Fruit fly (Drosophila melanogaster): Measurements from ENCODE around the gene CG7920.

CG7920 gene

DNA sequence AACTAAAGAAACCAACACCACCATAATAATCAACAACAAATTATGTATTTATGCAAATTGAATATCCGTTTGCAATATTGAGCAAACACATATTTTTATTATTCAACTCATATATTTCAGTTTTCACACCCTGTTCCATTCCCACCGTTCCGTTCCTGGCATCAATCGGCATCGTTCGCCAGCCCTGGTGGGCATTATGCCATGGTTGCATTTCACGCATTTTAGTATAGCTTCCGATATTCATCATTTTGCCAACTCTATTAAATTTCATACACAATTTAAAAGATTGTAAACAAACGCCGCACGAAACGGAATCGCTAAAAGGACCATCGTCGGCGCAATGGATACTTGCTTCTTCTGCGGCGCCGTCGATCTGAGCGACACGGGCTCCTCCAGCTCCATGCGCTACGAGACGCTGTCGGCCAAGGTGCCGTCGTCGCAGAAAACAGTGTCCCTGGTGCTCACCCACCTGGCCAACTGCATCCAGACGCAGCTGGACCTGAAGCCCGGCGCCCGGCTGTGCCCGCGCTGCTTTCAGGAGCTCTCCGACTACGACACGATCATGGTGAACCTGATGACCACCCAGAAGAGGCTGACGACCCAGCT is 28.2 kb upstream of the CG7920 start, which contains the start of gene Sry-delta (continued):
- peak; percentile 23 for TF ChIP-seq Lhr (GFP tag; optimal IDR thresholded peaks at IDR 0.05)
- no peak for TF ChIP-seq D19B (GFP tag; optimal IDR thresholded peaks at IDR 0.05)
- TF ChIP-seq pan (optimal IDR thresholded peaks at IDR 0.05), result no peak
- TF ChIP-seq pan (GFP tag; optimal IDR thresholded peaks at IDR 0.05 in 1 of 2, IDR thresholded peaks at IDR 0.05 in 1 of 2), result peak in 1 of 2 experiments; percentile 78
- TF ChIP-seq caup (GFP tag; optimal IDR thresholded peaks at IDR 0.05; ENCODE audit: severe bottlenecking), result no peak
- peak; percentile 65 for TF ChIP-seq CG4820 (GFP tag; optimal IDR thresholded peaks at IDR 0.05)
- TF ChIP-seq Gug (GFP tag; IDR thresholded peaks at IDR 0.05), result peak; percentile 87; the same call in 3 of the 4 replicates
- TF ChIP-seq CG15696 (tag; optimal IDR thresholded peaks at IDR 0.05), result peak; percentile 60
- peak; percentile 71 for TF ChIP-seq CrebB (tag; optimal IDR thresholded peaks at IDR 0.05)
- peak; percentile 67 for TF ChIP-seq Atf3 (GFP tag; optimal IDR thresholded peaks at IDR 0.05)
- TF ChIP-seq Bdp1 (GFP tag; optimal IDR thresholded peaks at IDR 0.05), result peak; percentile 73
- TF ChIP-seq vvl (GFP tag; IDR thresholded peaks at IDR 0.05), result peak; percentile 90
- TF ChIP-seq rib (GFP tag; IDR thresholded peaks at IDR 0.05), result peak; percentile 78
- TF ChIP-seq CG5953 (GFP tag; IDR thresholded peaks at IDR 0.05), result 0 out of 2 replicates have a peak, but pooled peaks have one; percentile 23
- TF ChIP-seq CG12155 (GFP tag; optimal IDR thresholded peaks at IDR 0.05), result peak; percentile 81
- peak; percentile 69; the same call in 2 of the 3 replicates for TF ChIP-seq ase (GFP tag; IDR thresholded peaks at IDR 0.05)
- TF ChIP-seq CG3065 (GFP tag; optimal IDR thresholded peaks at IDR 0.05), result peak; percentile 45
- peak; percentile 93 for TF ChIP-seq CG14667 (GFP tag; IDR thresholded peaks at IDR 0.05)
- peak; percentile 3 for TF ChIP-seq fd3F (GFP tag; optimal IDR thresholded peaks at IDR 0.05)
- no peak for TF ChIP-seq dan (GFP tag; IDR thresholded peaks at IDR 0.05)
- TF ChIP-seq aop (GFP tag; IDR thresholded peaks at IDR 0.05), result peak; percentile 83
- no peak for TF ChIP-seq CG2678 (tag; optimal IDR thresholded peaks at IDR 0.05)
- peak; percentile 66 for TF ChIP-seq CG9797 (GFP tag; optimal IDR thresholded peaks at IDR 0.05)
- no peak for TF ChIP-seq tio (GFP tag; optimal IDR thresholded peaks at IDR 0.05)
- 0 out of 3 replicates have a peak, but pooled peaks have one; percentile 20 for TF ChIP-seq gce (GFP tag; IDR thresholded peaks at IDR 0.05)
- peak; percentile 82 for TF ChIP-seq CG3281 (GFP tag; optimal IDR thresholded peaks at IDR 0.05)
- peak; percentile 70 for TF ChIP-seq grau (tag; optimal IDR thresholded peaks at IDR 0.05)
- TF ChIP-seq CG1602 (GFP tag; optimal IDR thresholded peaks at IDR 0.05), result peak; percentile 74
- TF ChIP-seq CG8944 (GFP tag; optimal IDR thresholded peaks at IDR 0.05), result peak; percentile 85
- peak; percentile 81 for TF ChIP-seq CG8924 (tag; optimal IDR thresholded peaks at IDR 0.05)
- peak; percentile 90 for TF ChIP-seq B-H2 (GFP tag; optimal IDR thresholded peaks at IDR 0.05)
- TF ChIP-seq Spps (tag; optimal IDR thresholded peaks at IDR 0.05), result peak; percentile 3
- TF ChIP-seq chif (GFP tag; optimal IDR thresholded peaks at IDR 0.05), result peak; percentile 78 to 80
- TF ChIP-seq Dfd (GFP tag; optimal IDR thresholded peaks at IDR 0.05), result no peak
- peak; percentile 90 for TF ChIP-seq her (GFP tag; optimal IDR thresholded peaks at IDR 0.05)
- 0 out of 2 replicates have a peak, but pooled peaks have one; percentile 8 for TF ChIP-seq gsb (GFP tag; IDR thresholded peaks at IDR 0.05)
- peak; percentile 86 for TF ChIP-seq ci (GFP tag; IDR thresholded peaks at IDR 0.05)
- TF ChIP-seq chn (GFP tag; optimal IDR thresholded peaks at IDR 0.05), result peak; percentile 85
- peak; percentile 73; the same call in 2 of the 3 replicates for TF ChIP-seq zfh1 (GFP tag; IDR thresholded peaks at IDR 0.05)
- TF ChIP-seq CG32772 (GFP tag; IDR thresholded peaks at IDR 0.05), result peak; percentile 62; the same call in 1 of the 2 replicates
- TF ChIP-seq Ets65A (GFP tag), result peak; percentile 99
- TF ChIP-seq CG34224 (GFP tag; IDR thresholded peaks at IDR 0.05; ENCODE audit: partially characterized antibody), result peak; percentile 76
- TF ChIP-seq C15 (GFP tag; IDR thresholded peaks at IDR 0.05), result no peak
- TF ChIP-seq CG17328 (GFP tag; IDR thresholded peaks at IDR 0.05), result peak; percentile 73
- peak; percentile 63 for TF ChIP-seq HLH3B (GFP tag; IDR thresholded peaks at IDR 0.05)
- peak; percentile 58 for TF ChIP-seq CG13296 (GFP tag; optimal IDR thresholded peaks at IDR 0.05)
- TF ChIP-seq ato (GFP tag; IDR thresholded peaks at IDR 0.05; ENCODE audit: partially characterized antibody), result peak; percentile 64; the same call in 1 of the 2 replicates
- TF ChIP-seq sna (GFP tag; IDR thresholded peaks at IDR 0.05; ENCODE audit: partially characterized antibody), result peak; percentile 81
- TF ChIP-seq sens (GFP tag), result peak; percentile 96
- peak; percentile 68; the same call in 1 of the 2 replicates for TF ChIP-seq Xrp1 (GFP tag; IDR thresholded peaks at IDR 0.05)
- TF ChIP-seq ATbp (GFP tag; optimal IDR thresholded peaks at IDR 0.05), result no peak
